Worm (Caenorhabditis elegans): Measurements from ENCODE around the gene T03F6.10.
A peak's percentile ranks its signal among the peaks of the same experiment; 100 is the strongest.

T03F6.10 gene

DNA sequence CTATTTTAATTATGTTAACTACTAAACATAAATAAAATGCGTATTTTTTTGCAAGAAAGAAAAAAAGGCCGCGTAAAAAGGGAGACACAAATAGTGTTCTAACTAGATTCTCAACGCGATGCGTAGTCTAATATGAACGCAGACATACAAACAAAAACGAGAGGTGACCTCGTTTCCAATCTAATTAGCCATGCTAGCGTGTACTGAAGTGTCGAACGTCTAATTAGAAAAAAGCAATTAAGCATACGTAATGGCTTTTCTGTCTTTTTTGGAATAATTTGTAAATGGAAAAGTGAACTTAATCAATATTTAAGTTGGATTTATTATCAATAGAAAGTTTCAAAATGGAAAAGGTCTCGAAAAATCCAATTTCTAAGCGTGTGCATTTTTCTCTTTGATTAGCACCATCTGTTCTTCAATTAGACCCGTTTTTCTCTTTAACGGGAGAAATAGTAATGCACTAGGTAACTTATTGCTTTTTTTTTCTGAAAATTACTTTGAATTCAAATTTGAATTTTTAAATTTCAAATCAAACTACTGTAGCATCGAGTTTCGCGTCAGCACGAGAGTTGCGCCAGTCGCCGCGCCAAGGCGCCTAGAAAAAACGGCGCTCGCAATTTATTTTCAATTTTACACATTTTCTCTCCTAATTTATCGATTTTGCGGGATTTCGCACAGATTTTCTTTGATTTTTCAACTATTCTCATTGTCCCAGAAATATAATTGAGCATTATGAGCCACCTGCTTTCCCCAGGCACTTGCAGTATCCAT lies 37.5 kb downstream of the T03F6.10 start (continued):
- no peak for TF ChIP-seq sptf-2 (GFP tag; optimal IDR thresholded peaks at IDR 0.05)
- TF ChIP-seq xnd-1 (tag; optimal IDR thresholded peaks at IDR 0.05): peak; percentile 41
- no peak for TF ChIP-seq ztf-6 (GFP tag; IDR thresholded peaks at IDR 0.05)
- no peak for TF ChIP-seq ceh-27 (GFP tag; optimal IDR thresholded peaks at IDR 0.05)
- TF ChIP-seq nfya-2 (GFP tag; IDR thresholded peaks at IDR 0.05): no peak
- TF ChIP-seq madf-6 (GFP tag; IDR thresholded peaks at IDR 0.05): peak; percentile 78
- TF ChIP-seq efl-1 (GFP tag; optimal IDR thresholded peaks at IDR 0.05): peak; percentile 59
- no peak for TF ChIP-seq F52B5.7 (tag; optimal IDR thresholded peaks at IDR 0.05)
- TF ChIP-seq mxl-1 (tag; optimal IDR thresholded peaks at IDR 0.05): no peak
- TF ChIP-seq Y56A3A.18 (GFP tag; IDR thresholded peaks at IDR 0.05): no peak
- peak; percentile 96 for TF ChIP-seq ztf-18 (tag; optimal IDR thresholded peaks at IDR 0.05)
- peak; percentile 66; the same call in 1 of the 2 replicates for TF ChIP-seq D2030.7 (GFP tag; IDR thresholded peaks at IDR 0.05)
- no peak for TF ChIP-seq cebp-2 (GFP tag; IDR thresholded peaks at IDR 0.05)
- TF ChIP-seq chd-7 (tag; optimal IDR thresholded peaks at IDR 0.05): no peak
- TF ChIP-seq ceh-58 (GFP tag; IDR thresholded peaks at IDR 0.05): no peak
- TF ChIP-seq lin-26 (GFP tag; IDR thresholded peaks at IDR 0.05): no peak
- TF ChIP-seq B0019.2 (GFP tag; conservative IDR thresholded peaks at IDR 0.05): no peak
- TF ChIP-seq hmg-1.2 (GFP tag; IDR thresholded peaks at IDR 0.05): peak; percentile 35; the same call in 1 of the 2 replicates
- TF ChIP-seq ztf-22 (GFP tag; optimal IDR thresholded peaks at IDR 0.05): no peak
- 0 out of 2 replicates have a peak, but pooled peaks have one; percentile 28 for TF ChIP-seq rcor-1 (GFP tag; IDR thresholded peaks at IDR 0.05)
- no peak for TF ChIP-seq pha-4 (tag; optimal IDR thresholded peaks at IDR 0.05)
- TF ChIP-seq nhr-27 (tag; optimal IDR thresholded peaks at IDR 0.05): no peak
- TF ChIP-seq B0261.1 (tag; optimal IDR thresholded peaks at IDR 0.05): no peak
- TF ChIP-seq F39B2.1 (GFP tag; IDR thresholded peaks at IDR 0.05): no peak
- TF ChIP-seq F57C9.4 (tag; optimal IDR thresholded peaks at IDR 0.05): no peak
- TF ChIP-seq Y79H2A.3 (GFP tag; conservative IDR thresholded peaks at IDR 0.05): no peak

DNA sequence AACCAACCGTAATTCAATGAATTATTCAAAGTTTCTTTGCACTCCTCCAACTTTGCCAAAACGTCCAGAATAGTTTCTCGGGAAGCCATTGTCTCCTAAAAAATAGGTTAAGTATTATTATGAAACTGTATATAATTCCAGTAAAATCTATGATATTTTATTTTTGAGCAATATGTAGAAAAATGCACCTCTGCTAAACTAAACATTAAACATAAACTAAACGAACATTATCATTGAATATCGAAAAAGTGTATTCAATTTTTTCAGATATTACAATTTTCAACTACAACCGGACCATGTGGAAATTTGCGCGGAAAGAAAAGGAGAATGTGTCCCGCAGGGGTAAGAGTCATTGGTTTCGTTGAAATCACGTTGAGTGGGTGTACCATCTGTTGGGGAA lies 38.5 kb downstream of the T03F6.10 start, which contains the start of gene F53A2.3:
Gene F53A2.3, minus strand, starts transcription at position 101 of the 400 bp plus-strand sequence.
- no peak for TF ChIP-seq madf-10 (tag; optimal IDR thresholded peaks at IDR 0.05)
- no peak for TF ChIP-seq ceh-58 (GFP tag; IDR thresholded peaks at IDR 0.05)
- TF ChIP-seq F22D6.2 (tag; optimal IDR thresholded peaks at IDR 0.05): no peak
- no peak for TF ChIP-seq Y53F4B.3 (GFP tag; IDR thresholded peaks at IDR 0.05)
- TF ChIP-seq snpc-1.3 (tag; optimal IDR thresholded peaks at IDR 0.05; ENCODE audit: insufficient read depth): no peak
- TF ChIP-seq aptf-2 (GFP tag; conservative IDR thresholded peaks at IDR 0.05): no peak
- no peak for TF ChIP-seq F49E8.2 (tag; optimal IDR thresholded peaks at IDR 0.05; ENCODE audit: insufficient read depth)
- no peak for TF ChIP-seq nfyb-1 (GFP tag; IDR thresholded peaks at IDR 0.05)
- TF ChIP-seq fkh-3 (tag; optimal IDR thresholded peaks at IDR 0.05): no peak
- TF ChIP-seq hlh-26 (GFP tag; conservative IDR thresholded peaks at IDR 0.05): no peak
- TF ChIP-seq madf-6 (GFP tag; IDR thresholded peaks at IDR 0.05): no peak
- no peak for TF ChIP-seq lin-54 (GFP tag; optimal IDR thresholded peaks at IDR 0.05)
- TF ChIP-seq madf-8 (GFP tag; conservative IDR thresholded peaks at IDR 0.05): no peak
- TF ChIP-seq attf-5 (GFP tag; optimal IDR thresholded peaks at IDR 0.05): no peak
- no peak for TF ChIP-seq T26A5.8 (tag; optimal IDR thresholded peaks at IDR 0.05)
- no peak for TF ChIP-seq sptf-2 (GFP tag; optimal IDR thresholded peaks at IDR 0.05)
- TF ChIP-seq repo-1 (tag; optimal IDR thresholded peaks at IDR 0.05): no peak
- no peak for TF ChIP-seq nhr-27 (tag; optimal IDR thresholded peaks at IDR 0.05)

All from whole organism, young adult.